Worm (Caenorhabditis elegans): Measurements from ENCODE around the gene Y53F4B.14.

Y53F4B.14 gene

DNA sequence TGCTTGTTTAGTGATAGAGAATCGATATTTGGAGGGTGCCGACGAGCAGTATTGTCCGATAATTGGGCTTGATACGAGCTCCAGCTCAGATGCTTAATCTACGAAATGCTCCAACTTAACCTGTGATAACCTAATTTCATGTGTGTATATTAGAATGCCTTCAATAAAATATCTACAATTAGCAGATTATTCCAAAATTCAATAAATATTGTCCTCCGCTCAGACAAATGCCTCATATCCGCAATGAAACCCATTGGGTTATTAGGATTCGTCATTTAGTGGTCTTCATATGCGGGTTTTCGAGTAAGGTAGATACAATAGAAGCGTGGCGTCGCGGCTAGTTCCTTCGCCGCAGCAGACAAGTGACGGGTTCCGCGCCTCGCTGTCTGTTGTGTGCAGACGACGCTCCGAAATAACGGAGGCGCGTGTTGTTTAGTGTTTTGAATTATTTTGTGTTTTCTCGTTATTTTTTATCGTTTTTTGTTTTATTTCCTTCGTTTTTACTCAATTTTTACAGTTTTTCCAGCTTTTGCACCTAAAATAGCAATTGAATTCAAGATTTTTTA is 12.1 kb upstream of the Y53F4B.14 start, which contains the start of gene cmtr-1 (continued):
- TF ChIP-seq spr-1 (tag; optimal IDR thresholded peaks at IDR 0.05) (peak; percentile 95), T26A8.4 (GFP tag; IDR thresholded peaks at IDR 0.05) (peak; percentile 97), ztf-11 (tag; optimal IDR thresholded peaks at IDR 0.05) (no peak), rbr-2 (tag; optimal IDR thresholded peaks at IDR 0.05) (peak; percentile 96), ceh-44 (GFP tag; IDR thresholded peaks at IDR 0.05) (no peak), nhr-25 (tag; optimal IDR thresholded peaks at IDR 0.05; ENCODE audit: borderline replicate concordance, insufficient read depth) (peak; percentile 72), ceh-82 (tag; optimal IDR thresholded peaks at IDR 0.05) (no peak), nhr-6 (tag; optimal IDR thresholded peaks at IDR 0.05) (peak; percentile 75), ZK546.5 (tag; optimal IDR thresholded peaks at IDR 0.05) (peak; percentile 38 to 39), lin-1 (GFP tag; IDR thresholded peaks at IDR 0.05) (peak; percentile 95), lsy-2 (tag; optimal IDR thresholded peaks at IDR 0.05) (peak; percentile 81 to 95), R02D3.7 (tag; optimal IDR thresholded peaks at IDR 0.05) (no peak), set-16 (GFP tag; IDR thresholded peaks at IDR 0.05) (peak; percentile 60; the same call in 1 of the 2 replicates), ctbp-1 (GFP tag; IDR thresholded peaks at IDR 0.05) (peak; percentile 80), ceh-62 (tag; optimal IDR thresholded peaks at IDR 0.05) (no peak), Y105C5A.15 (GFP tag; IDR thresholded peaks at IDR 0.05) (no peak), pqm-1 (tag; optimal IDR thresholded peaks at IDR 0.05) (peak; percentile 50), nhr-10 (tag; optimal IDR thresholded peaks at IDR 0.05) (peak; percentile 20), mxl-3 (GFP tag; optimal IDR thresholded peaks at IDR 0.05) (peak; percentile 86), Y5F2A.4 (GFP tag; optimal IDR thresholded peaks at IDR 0.05) (peak; percentile 48), dmd-8 (GFP tag; IDR thresholded peaks at IDR 0.05) (peak; percentile 66; the same call in 1 of the 2 replicates), mxl-2 (GFP tag; conservative IDR thresholded peaks at IDR 0.05) (peak; percentile 29; the same call in 1 of the 2 replicates), ceh-32 (tag; optimal IDR thresholded peaks at IDR 0.05; ENCODE audit: poor library complexity) (peak; percentile 61), ceh-28 (tag; optimal IDR thresholded peaks at IDR 0.05) (no peak), nhr-11 (tag; optimal IDR thresholded peaks at IDR 0.05) (peak; percentile 89), zip-2 (tag; optimal IDR thresholded peaks at IDR 0.05) (peak; percentile 84), nhr-77 (tag; optimal IDR thresholded peaks at IDR 0.05) (peak; percentile 97), daf-19 (GFP tag; conservative IDR thresholded peaks at IDR 0.05) (peak; percentile 67; the same call in 1 of the 2 replicates), F49E8.2 (tag; optimal IDR thresholded peaks at IDR 0.05; ENCODE audit: borderline replicate concordance) (peak; percentile 97), pha-4 (GFP tag; IDR thresholded peaks at IDR 0.05) (peak; percentile 91), pha-4 (tag; optimal IDR thresholded peaks at IDR 0.05) (no peak), ama-1 (optimal IDR thresholded peaks at IDR 0.05) (peak; percentile 96), mdt-29 (GFP tag; IDR thresholded peaks at IDR 0.05) (peak; percentile 92), vab-7 (GFP tag; IDR thresholded peaks at IDR 0.05) (peak; percentile 85), lin-39 (tag; optimal IDR thresholded peaks at IDR 0.05) (no peak), madf-9 (GFP tag; conservative IDR thresholded peaks at IDR 0.05) (peak; percentile 77), F10B5.3 (tag; optimal IDR thresholded peaks at IDR 0.05) (peak; percentile 91), snpc-1.2 (GFP tag; IDR thresholded peaks at IDR 0.05) (peak; percentile 86), nhr-102 (tag; optimal IDR thresholded peaks at IDR 0.05) (peak; percentile 96), lin-13 (GFP tag; optimal IDR thresholded peaks at IDR 0.05) (peak; percentile 96), F26F4.8 (GFP tag; conservative IDR thresholded peaks at IDR 0.05) (no peak), Y48G9A.11 (GFP tag; IDR thresholded peaks at IDR 0.05) (peak; percentile 100), lin-38 (GFP tag; IDR thresholded peaks at IDR 0.05) (peak; percentile 92), lin-29 (GFP tag; IDR thresholded peaks at IDR 0.05) (peak; percentile 85), nhr-42 (GFP tag; IDR thresholded peaks at IDR 0.05) (peak; percentile 98), nhr-28 (tag; optimal IDR thresholded peaks at IDR 0.05) (peak; percentile 83), unc-62 (GFP tag; optimal IDR thresholded peaks at IDR 0.05 in 1 of 2) (peak; percentile 24 to 97), unc-62 (tag; optimal IDR thresholded peaks at IDR 0.05) (no peak), D1046.2 (GFP tag; IDR thresholded peaks at IDR 0.05) (peak; percentile 75; the same call in 1 of the 2 replicates), tra-1 (GFP tag; IDR thresholded peaks at IDR 0.05) (peak; percentile 76), skn-1 (tag; optimal IDR thresholded peaks at IDR 0.05) (no peak), tag-97 (GFP tag; IDR thresholded peaks at IDR 0.05) (no peak)

Measured in whole organism, L4 larva.